Worm (Caenorhabditis elegans) whole organism, L2 larva: ENCODE results near the gene ech-1.1.

Source experiments
- ZK546.5 ChIP-seq: sonication (generic microtip); optimal IDR thresholded peaks from 2 replicates; lab custom pipeline; 2017; ENCODE audit warnings: missing biosample characterization, missing genetic modification characterization
- alr-1 ChIP-seq: fragments of 150-350 bp; optimal IDR thresholded peaks from 2 replicates; lab custom pipeline; 2014; ENCODE audit warnings: missing biosample characterization, missing genetic modification characterization
- nhr-11 ChIP-seq: fragments of 150-350 bp; optimal IDR thresholded peaks from 2 replicates; lab custom pipeline; 2014; ENCODE audit warnings: missing biosample characterization, missing genetic modification characterization
- nhr-237 ChIP-seq: fragments of 150-350 bp; optimal IDR thresholded peaks from 2 replicates; lab custom pipeline; 2014; ENCODE audit warnings: missing biosample characterization, missing genetic modification characterization
- unc-39 ChIP-seq: fragments of 150-350 bp; optimal IDR thresholded peaks from 2 replicates; lab custom pipeline; 2014; ENCODE audit warnings: missing biosample characterization, missing genetic modification characterization

DNA sequence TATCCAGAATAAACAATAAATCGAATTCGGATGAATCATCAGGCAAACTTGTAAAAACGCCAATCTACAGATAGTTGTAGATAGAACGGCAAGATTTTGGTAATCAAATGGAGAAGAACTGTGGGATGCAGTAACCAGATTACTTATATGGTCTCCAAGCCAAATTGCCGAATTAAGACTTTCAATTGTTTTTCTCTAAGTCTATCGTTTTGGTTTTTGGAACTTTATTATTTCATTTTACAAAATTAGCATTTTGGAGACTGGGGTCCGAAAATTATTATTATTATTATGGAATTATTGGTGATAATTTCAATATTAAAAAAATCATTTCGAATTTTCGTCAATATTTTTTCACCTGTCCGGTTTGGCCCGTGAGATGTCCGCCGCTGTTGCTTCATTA is 21.9 kb downstream of the ech-1.1 start, which contains the start of gene clec-228:
- TF ChIP-seq nhr-237 (tag; lab: Kevin White, UChicago): no peak
- no peak for TF ChIP-seq nhr-11 (tag; lab: Kevin White, UChicago)
- no peak for TF ChIP-seq ZK546.5 (tag; lab: Kevin White, UChicago)
- no peak for TF ChIP-seq alr-1 (tag; lab: Kevin White, UChicago)
- no peak for TF ChIP-seq unc-39 (tag; lab: Kevin White, UChicago)
